Worm (Caenorhabditis elegans) whole organism, dauer: ENCODE data around the gene syp-1.

ENCODE experiments used
- unc-62 ChIP-seq: sonication (generic microtip); optimal IDR thresholded peaks from 2 replicates; lab custom pipeline; 2017; ENCODE audit warnings: missing biosample characterization, missing genetic modification reagents, missing genetic modification characterization

Gene syp-1

ce11 chrV:16445676-16446075 is 41.6 kb downstream of the syp-1 start, which contains the start of gene T08G3.6:
TSS of gene T08G3.6 (plus strand) at chrV:16445976.
- no peak for TF ChIP-seq unc-62

- no peak for TF ChIP-seq unc-62
These were observed 42.1 kb downstream of the syp-1 start for ce11 chrV:16446191-16446590.

- no peak for TF ChIP-seq unc-62
These were observed 43.7 kb downstream of the syp-1 start, which contains the start of gene T08G3.13 for ce11 chrV:16447735-16448134. TSS of gene T08G3.13 (plus strand) at chrV:16448035.

DNA sequence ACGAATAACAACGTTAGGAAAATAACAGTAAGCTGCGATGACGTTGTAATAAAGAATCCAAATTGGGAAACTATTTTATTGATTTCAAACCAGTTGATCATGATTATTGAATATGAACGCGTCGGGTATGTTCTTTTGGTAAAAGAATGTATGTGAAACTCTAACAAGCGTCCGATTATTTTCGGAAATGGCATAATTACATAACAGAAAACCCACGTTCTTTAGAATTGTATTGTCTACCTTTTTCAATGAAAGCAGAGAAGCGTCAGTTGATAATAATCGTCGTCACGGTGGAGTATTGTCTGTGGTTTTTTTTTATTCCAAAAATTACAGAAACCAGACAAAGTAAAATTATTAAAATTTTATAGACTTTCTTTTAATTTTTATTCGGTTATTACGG is 51.0 kb downstream of the syp-1 start, which contains the start of gene str-14:
Gene str-14, minus strand, starts transcription at position 101 of the 400 bp plus-strand sequence.
- TF ChIP-seq unc-62 = no peak
